Worm (Caenorhabditis elegans) whole organism, L3 larva: Measurements from ENCODE around the gene D2045.9.
A peak's percentile ranks its signal among the peaks of the same experiment; 100 is the strongest.

Experiments used
- R02D3.7 ChIP-seq: fragments of 150-350 bp; optimal IDR thresholded peaks from 2 replicates; lab custom pipeline; 2014; ENCODE audit warnings: missing biosample characterization, missing genetic modification characterization
- ZK546.5 ChIP-seq: sonication (generic microtip); optimal IDR thresholded peaks from 2 replicates; lab custom pipeline; 2017; ENCODE audit warnings: missing biosample characterization, missing genetic modification characterization
- aly-2 ChIP-seq: fragments of 150-350 bp; optimal IDR thresholded peaks from 2 replicates; lab custom pipeline; 2014; ENCODE audit warnings: missing biosample characterization, missing genetic modification characterization
- ama-1 ChIP-seq: fragments of 150-350 bp; optimal IDR thresholded peaks from 2 replicates; lab custom pipeline; 2018
- ceh-16 ChIP-seq: sonication (generic microtip); optimal IDR thresholded peaks from 2 replicates; lab custom pipeline; 2017; ENCODE audit warnings: missing biosample characterization, missing genetic modification characterization
- ceh-28 ChIP-seq: fragments of 150-350 bp; optimal IDR thresholded peaks from 2 replicates; lab custom pipeline; 2014; ENCODE audit warnings: missing biosample characterization, missing genetic modification reagents, missing genetic modification characterization
- ceh-82 ChIP-seq: fragments of 150-350 bp; optimal IDR thresholded peaks from 2 replicates; lab custom pipeline; 2014; ENCODE audit warnings: missing biosample characterization, missing genetic modification characterization
- ceh-9 ChIP-seq: sonication (generic microtip); optimal IDR thresholded peaks from 2 replicates; lab custom pipeline; 2018; ENCODE audit warnings: missing biosample characterization, missing genetic modification characterization
- daf-12 ChIP-seq: fragments of 150-350 bp; optimal IDR thresholded peaks from 2 replicates; lab custom pipeline; 2014; ENCODE audit warnings: missing biosample characterization, missing genetic modification reagents, missing genetic modification characterization
- egl-27 ChIP-seq: sonication (generic microtip); optimal IDR thresholded peaks from 4 replicates; lab custom pipeline; 2017; ENCODE audit warnings: missing biosample characterization, missing genetic modification reagents, missing genetic modification characterization
- egl-5 ChIP-seq: fragments of 150-350 bp; optimal IDR thresholded peaks from 2 replicates; lab custom pipeline; 2017; ENCODE audit warnings: missing biosample characterization, missing genetic modification reagents, missing genetic modification characterization, inconsistent platforms
- elt-1 ChIP-seq: fragments of 150-350 bp; optimal IDR thresholded peaks from 2 replicates; lab custom pipeline; 2014; ENCODE audit warnings: missing biosample characterization, missing genetic modification characterization
- elt-2 ChIP-seq: sonication (generic microtip); optimal IDR thresholded peaks from 2 replicates; lab custom pipeline; 2016; ENCODE audit warnings: missing genetic modification reagents, mild to moderate bottlenecking, missing genetic modification characterization, missing compliant biosample characterization
- eor-1 ChIP-seq, 2 experiments: fragments of 150-350 bp; optimal IDR thresholded peaks; 2 replicates each; lab custom pipeline; 2014 to 2018; ENCODE audit warnings: missing biosample characterization in 2 of 2, missing genetic modification characterization in 2 of 2
- fkh-10 ChIP-seq: sonication (generic microtip); optimal IDR thresholded peaks from 2 replicates; lab custom pipeline; 2017; ENCODE audit warnings: missing biosample characterization, missing genetic modification reagents, missing genetic modification characterization
- fkh-2 ChIP-seq: fragments of 150-350 bp; optimal IDR thresholded peaks from 2 replicates; lab custom pipeline; 2014; ENCODE audit warnings: missing biosample characterization, missing genetic modification reagents, missing genetic modification characterization
- fos-1 ChIP-seq: fragments of 150-350 bp; optimal IDR thresholded peaks from 2 replicates; lab custom pipeline; 2014; ENCODE audit warnings: missing biosample characterization, missing genetic modification characterization
- hmg-11 ChIP-seq: sonication (generic microtip); optimal IDR thresholded peaks from 2 replicates; lab custom pipeline; 2016; ENCODE audit warnings: missing genetic modification characterization, missing compliant biosample characterization
- jun-1 ChIP-seq: fragments of 150-350 bp; optimal IDR thresholded peaks from 2 replicates; lab custom pipeline; 2014; ENCODE audit warnings: missing biosample characterization, missing genetic modification reagents, missing genetic modification characterization
- lin-15B ChIP-seq: fragments of 150-350 bp; optimal IDR thresholded peaks from 2 replicates; lab custom pipeline; 2014; ENCODE audit warnings: missing biosample characterization, missing genetic modification characterization
- lsy-12 ChIP-seq: sonication (generic microtip); optimal IDR thresholded peaks from 2 replicates; lab custom pipeline; 2016; ENCODE audit warnings: mild to moderate bottlenecking, missing genetic modification characterization, missing compliant biosample characterization
- mdl-1 ChIP-seq: fragments of 150-350 bp; optimal IDR thresholded peaks from 2 replicates; lab custom pipeline; 2014; ENCODE audit warnings: missing biosample characterization, missing genetic modification characterization
- mml-1 ChIP-seq: fragments of 150-350 bp; sonication (generic microtip); optimal IDR thresholded peaks from 3 replicates; lab custom pipeline; 2014; ENCODE audit warnings: missing biosample characterization, missing genetic modification characterization
- nfya-1 ChIP-seq: sonication (generic microtip); optimal IDR thresholded peaks from 2 replicates; lab custom pipeline; 2017; ENCODE audit warnings: missing genetic modification characterization, mild to moderate bottlenecking, missing compliant biosample characterization, antibody characterized with exemption, moderate library complexity; ENCODE audit not compliant: insufficient read depth
- nhr-11 ChIP-seq: fragments of 150-350 bp; optimal IDR thresholded peaks from 2 replicates; lab custom pipeline; 2014; ENCODE audit warnings: missing biosample characterization, missing genetic modification characterization
- nhr-12 ChIP-seq: fragments of 150-350 bp; optimal IDR thresholded peaks from 2 replicates; lab custom pipeline; 2014; ENCODE audit warnings: missing biosample characterization, missing genetic modification characterization
- nhr-23 ChIP-seq: fragments of 150-350 bp; optimal IDR thresholded peaks from 2 replicates; lab custom pipeline; 2014; ENCODE audit warnings: missing biosample characterization, missing genetic modification reagents, missing genetic modification characterization
- nhr-25 ChIP-seq: sonication (generic microtip); optimal IDR thresholded peaks from 2 replicates; lab custom pipeline; 2017; ENCODE audit warnings: missing biosample characterization, missing genetic modification characterization
- nhr-28 ChIP-seq: fragments of 150-350 bp; optimal IDR thresholded peaks from 2 replicates; lab custom pipeline; 2014; ENCODE audit warnings: missing biosample characterization, missing genetic modification characterization
- nhr-43 ChIP-seq: sonication (generic microtip); optimal IDR thresholded peaks from 2 replicates; lab custom pipeline; 2016; ENCODE audit warnings: mild to moderate bottlenecking, missing genetic modification characterization, missing compliant biosample characterization; ENCODE audit not compliant: poor library complexity, severe bottlenecking
- nhr-67 ChIP-seq: fragments of 150-350 bp; optimal IDR thresholded peaks from 2 replicates; lab custom pipeline; 2014; ENCODE audit warnings: missing biosample characterization, missing genetic modification characterization
- nhr-76 ChIP-seq: fragments of 150-350 bp; sonication (generic microtip); optimal IDR thresholded peaks from 5 replicates; lab custom pipeline; 2014; ENCODE audit warnings: missing biosample characterization, missing genetic modification characterization
- pha-4 ChIP-seq: fragments of 150-350 bp; optimal IDR thresholded peaks from 2 replicates; lab custom pipeline; 2014; ENCODE audit warnings: missing biosample characterization, missing genetic modification reagents, missing genetic modification characterization
- pqm-1 ChIP-seq: fragments of 150-350 bp; optimal IDR thresholded peaks from 2 replicates; lab custom pipeline; 2017; ENCODE audit warnings: missing biosample characterization, missing genetic modification characterization, inconsistent platforms
- sea-2 ChIP-seq: fragments of 150-350 bp; sonication (generic microtip); optimal IDR thresholded peaks from 4 replicates; lab custom pipeline; 2014; ENCODE audit warnings: missing biosample characterization, missing genetic modification reagents, missing genetic modification characterization
- skn-1 ChIP-seq: fragments of 150-350 bp; optimal IDR thresholded peaks from 2 replicates; lab custom pipeline; 2014; ENCODE audit warnings: missing biosample characterization, missing genetic modification characterization
- snpc-4 ChIP-seq: fragments of 150-350 bp; optimal IDR thresholded peaks from 2 replicates; lab custom pipeline; 2014; ENCODE audit warnings: missing biosample characterization, missing genetic modification characterization
- tbx-2 ChIP-seq: sonication (generic microtip); optimal IDR thresholded peaks from 2 replicates; lab custom pipeline; 2016; ENCODE audit warnings: mild to moderate bottlenecking, missing genetic modification characterization, missing compliant biosample characterization
- unc-39 ChIP-seq: sonication (generic microtip); optimal IDR thresholded peaks from 4 replicates; lab custom pipeline; 2017; ENCODE audit warnings: missing biosample characterization, missing genetic modification characterization
- unc-62 ChIP-seq: fragments of 150-350 bp; sonication (generic microtip); optimal IDR thresholded peaks from 4 replicates; lab custom pipeline; 2014; ENCODE audit warnings: missing biosample characterization, missing genetic modification reagents, missing genetic modification characterization
- zag-1 ChIP-seq: fragments of 150-350 bp; optimal IDR thresholded peaks from 2 replicates; lab custom pipeline; 2014; ENCODE audit warnings: missing biosample characterization, missing genetic modification characterization
- ztf-11 ChIP-seq: fragments of 150-350 bp; optimal IDR thresholded peaks from 2 replicates; lab custom pipeline; 2014; ENCODE audit warnings: missing biosample characterization, missing genetic modification characterization
- ztf-4 ChIP-seq: fragments of 150-350 bp; optimal IDR thresholded peaks from 2 replicates; lab custom pipeline; 2014; ENCODE audit warnings: missing biosample characterization, missing genetic modification characterization

The D2045.9 gene

DNA sequence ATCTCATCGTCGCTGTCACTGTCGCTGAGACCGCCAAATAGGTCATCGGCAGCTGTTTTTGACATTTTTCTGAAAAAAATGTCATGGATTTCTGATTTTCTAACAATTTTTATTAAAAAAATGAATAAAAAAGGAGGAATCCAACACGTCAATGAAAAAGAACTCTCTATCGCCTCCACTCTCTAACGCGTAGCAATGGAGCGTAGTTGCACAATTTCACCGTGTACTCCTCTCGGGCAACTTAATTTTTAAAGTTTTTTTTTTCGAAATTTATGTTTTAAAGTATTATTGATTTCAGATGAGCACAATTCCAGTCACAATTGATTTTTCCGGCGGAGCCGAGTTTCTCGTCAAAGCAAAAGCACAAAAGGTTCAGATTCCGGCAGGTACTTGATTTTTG is 30.1 kb downstream of the D2045.9 start, which contains the start of the genes taf-11.3 and urm-1 (continued):
- no peak for TF ChIP-seq nhr-12 (tag; lab: Kevin White, UChicago)
- TF ChIP-seq elt-2, result peak; percentile 21
- TF ChIP-seq ceh-82 (tag; lab: Kevin White, UChicago), result no peak
- TF ChIP-seq nhr-11 (tag; lab: Kevin White, UChicago), result no peak
- TF ChIP-seq nhr-25 (tag; lab: Kevin White, UChicago), result peak; percentile 35
- no peak for TF ChIP-seq lsy-12 (tag; lab: Kevin White, UChicago)
- TF ChIP-seq fkh-10 (GFP tag; lab: Kevin White, UChicago), result no peak
- no peak for TF ChIP-seq unc-39
- peak; percentile 89 for TF ChIP-seq nhr-23
- TF ChIP-seq ama-1, result no peak
- TF ChIP-seq ceh-16 (tag; lab: Kevin White, UChicago), result no peak
- no peak for TF ChIP-seq ceh-9 (tag; lab: Kevin White, UChicago)
- peak; percentile 90 for TF ChIP-seq pha-4
- TF ChIP-seq aly-2 (tag; lab: Kevin White, UChicago), result no peak
- no peak for TF ChIP-seq eor-1 (tag; optimal IDR thresholded peaks at IDR 0.05; lab: Kevin White, UChicago)
- no peak for TF ChIP-seq zag-1
- no peak for TF ChIP-seq mdl-1
- TF ChIP-seq fkh-2 (tag; lab: Kevin White, UChicago), result no peak
- TF ChIP-seq nhr-67 (tag; lab: Kevin White, UChicago), result no peak
- TF ChIP-seq nhr-76, result no peak
- peak; percentile 93 for TF ChIP-seq lin-15B
- no peak for TF ChIP-seq egl-5
- no peak for TF ChIP-seq ceh-28 (tag; lab: Kevin White, UChicago)

DNA sequence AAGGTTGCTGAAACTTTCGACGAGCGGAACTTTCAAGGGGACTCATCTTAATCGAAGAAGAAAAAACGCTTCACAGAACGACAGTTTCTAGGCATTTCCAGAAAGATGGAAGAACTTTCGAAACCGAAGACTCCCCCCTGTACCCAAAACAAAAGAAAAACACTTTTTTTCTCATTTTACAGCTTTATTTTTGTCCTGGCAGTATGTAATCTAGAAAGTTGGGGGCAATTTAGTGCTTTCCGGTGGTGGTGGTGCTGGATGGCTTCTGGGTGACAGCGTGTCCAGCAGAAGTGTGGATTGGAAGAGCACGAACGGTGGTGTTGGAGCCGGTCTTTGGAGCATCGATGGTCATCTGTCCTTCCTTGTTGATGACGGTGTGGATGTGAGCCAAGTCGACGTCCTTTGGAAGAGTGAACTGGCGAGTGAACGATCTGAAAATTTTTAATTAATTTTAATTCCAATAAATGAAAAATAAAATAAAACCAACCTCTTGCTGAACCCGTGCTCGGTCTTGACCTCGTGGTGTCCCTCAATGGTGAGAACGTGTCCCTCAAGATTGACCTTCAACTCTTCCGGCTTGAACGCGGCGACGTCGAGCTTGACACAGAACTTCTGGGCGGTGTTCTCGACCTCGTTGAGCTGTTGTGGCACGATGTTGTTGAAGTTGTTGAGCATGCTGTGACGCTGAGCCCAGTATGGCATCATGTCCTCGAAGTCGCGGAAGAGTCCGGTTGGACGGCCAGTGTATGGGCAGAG is 31.1 kb downstream of the D2045.9 start:
- no peak for TF ChIP-seq nfya-1 (tag; lab: Kevin White, UChicago)
- no peak for TF ChIP-seq fkh-2 (tag; lab: Kevin White, UChicago)
- no peak for TF ChIP-seq mml-1
- TF ChIP-seq pqm-1 (tag; lab: Kevin White, UChicago), result no peak
- no peak for TF ChIP-seq ceh-28 (tag; lab: Kevin White, UChicago)
- no peak for TF ChIP-seq aly-2 (tag; lab: Kevin White, UChicago)
- TF ChIP-seq skn-1 (tag; lab: Kevin White, UChicago), result no peak
- no peak for TF ChIP-seq sea-2 (GFP tag; lab: Kevin White, UChicago)
- TF ChIP-seq eor-1 (tag; optimal IDR thresholded peaks at IDR 0.05; lab: Kevin White, UChicago), result no peak
- TF ChIP-seq nhr-12 (tag; lab: Kevin White, UChicago), result no peak
- no peak for TF ChIP-seq egl-5
- no peak for TF ChIP-seq ztf-4
- TF ChIP-seq ama-1, result no peak
- no peak for TF ChIP-seq jun-1
- TF ChIP-seq R02D3.7 (tag; lab: Kevin White, UChicago), result no peak
- TF ChIP-seq ceh-9 (tag; lab: Kevin White, UChicago), result no peak
- TF ChIP-seq ZK546.5 (tag; lab: Kevin White, UChicago), result no peak
- TF ChIP-seq, all 47 proteins: peak for 0

DNA sequence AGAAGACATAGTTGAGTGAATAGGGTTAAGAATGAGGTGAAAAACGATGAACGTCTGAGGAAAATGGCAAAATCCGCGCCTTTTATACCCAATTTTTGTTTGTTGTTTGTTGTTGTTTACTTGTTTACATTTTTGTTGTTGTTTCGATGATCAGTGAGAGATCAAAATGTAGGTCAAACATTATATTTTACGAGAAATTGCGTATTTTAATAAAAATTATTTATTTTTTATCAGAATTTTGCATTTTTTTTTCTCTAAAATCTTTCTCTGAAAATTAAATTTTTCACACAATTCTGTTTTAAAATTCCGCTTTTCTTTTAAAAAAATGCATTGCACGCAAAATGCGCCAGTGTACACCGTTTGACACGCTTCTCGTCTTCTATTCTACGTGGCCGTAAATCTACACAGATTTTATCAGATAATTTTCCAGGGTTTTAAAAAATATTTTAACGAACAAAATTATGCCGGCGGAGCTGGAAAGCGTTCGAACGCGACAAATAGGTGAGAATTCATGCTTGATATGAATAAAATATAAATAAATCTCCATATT is 31.7 kb downstream of the D2045.9 start, which contains the start of the genes sip-1 and sly-1:
sip-1 (minus strand) TSS at position 103 of the 550 bp plus-strand sequence.
sly-1 (plus strand) TSS at position 360 of the 550 bp plus-strand sequence.
- TF ChIP-seq nhr-23 (peak; percentile 90), elt-2 (peak; percentile 43), fkh-10 (GFP tag; lab: Kevin White, UChicago) (peak; percentile 26), daf-12 (no peak), zag-1 (no peak), unc-39 (no peak), R02D3.7 (tag; lab: Kevin White, UChicago) (peak; percentile 86), ceh-16 (tag; lab: Kevin White, UChicago) (no peak), pha-4 (peak; percentile 93), tbx-2 (peak; percentile 54), elt-1 (no peak), ZK546.5 (tag; lab: Kevin White, UChicago) (no peak), nfya-1 (tag; lab: Kevin White, UChicago) (peak; percentile 90), pqm-1 (tag; lab: Kevin White, UChicago) (peak; percentile 6), egl-27 (tag; lab: Kevin White, UChicago) (no peak), ceh-9 (tag; lab: Kevin White, UChicago) (no peak), ceh-82 (tag; lab: Kevin White, UChicago) (no peak), ztf-11 (tag; lab: Kevin White, UChicago) (no peak), lin-15B (peak; percentile 96), ztf-4 (no peak), jun-1 (peak; percentile 75), nhr-25 (tag; lab: Kevin White, UChicago) (peak; percentile 35), ceh-28 (tag; lab: Kevin White, UChicago) (peak; percentile 40), mml-1 (no peak), fos-1 (tag; lab: Kevin White, UChicago) (no peak), nhr-67 (tag; lab: Kevin White, UChicago) (no peak), hmg-11 (peak; percentile 70), nhr-43 (tag; lab: Kevin White, UChicago) (peak; percentile 59), unc-62 (GFP tag; lab: Kevin White, UChicago) (no peak), nhr-11 (tag; lab: Kevin White, UChicago) (no peak), nhr-28 (tag; lab: Kevin White, UChicago) (no peak), snpc-4 (tag; lab: Kevin White, UChicago) (peak; percentile 90), skn-1 (tag; lab: Kevin White, UChicago) (peak; percentile 67)
